Worm (Caenorhabditis elegans): ENCODE data around the gene C01G10.10.
"Not testable (repeated sequence)": the region's sequence is repeated elsewhere in the genome, so short reads cannot be mapped to it uniquely, and the experiment has no call there.

DNA sequence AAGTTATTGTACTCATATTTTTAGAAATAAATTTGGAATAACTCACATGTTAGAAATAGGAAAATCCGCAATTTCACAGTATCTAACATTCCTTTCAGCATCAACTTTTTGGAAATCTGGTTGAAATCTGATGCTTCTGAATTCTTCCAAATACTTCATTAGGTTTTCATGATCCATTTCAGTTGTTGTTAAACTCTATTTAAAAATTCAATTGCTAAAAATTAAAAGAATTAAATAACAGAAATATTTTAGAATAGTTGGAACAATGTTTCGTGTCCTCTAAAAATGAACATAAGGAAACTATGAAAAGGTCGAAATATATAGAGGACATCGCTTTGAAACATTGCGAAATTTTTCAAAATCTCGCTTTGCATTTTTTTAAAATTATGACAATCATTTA is 50.9 kb downstream of the C01G10.10 start, which contains the start of gene cng-1:
- not testable (repeated sequence) for TF ChIP-seq ceh-9 (tag; optimal IDR thresholded peaks at IDR 0.05); daf-12 (tag; optimal IDR thresholded peaks at IDR 0.05); ztf-11 (tag; optimal IDR thresholded peaks at IDR 0.05); nhr-76 (tag; optimal IDR thresholded peaks at IDR 0.05); snpc-4 (tag; optimal IDR thresholded peaks at IDR 0.05); elt-3 (tag; optimal IDR thresholded peaks at IDR 0.05); elt-1 (tag; optimal IDR thresholded peaks at IDR 0.05); sea-2 (GFP tag; optimal IDR thresholded peaks at IDR 0.05); unc-62 (GFP tag; optimal IDR thresholded peaks at IDR 0.05); nhr-25 (tag; optimal IDR thresholded peaks at IDR 0.05); nhr-67 (tag; optimal IDR thresholded peaks at IDR 0.05); R02D3.7 (tag; optimal IDR thresholded peaks at IDR 0.05); nhr-28 (tag; optimal IDR thresholded peaks at IDR 0.05); lin-15B (tag; optimal IDR thresholded peaks at IDR 0.05)
